Fruit fly (Drosophila melanogaster) whole organism, prepupa: Measurements from ENCODE around the gene Pdfr.
A peak's percentile ranks its signal among the peaks of the same experiment; 100 is the strongest.

Experiments used
- Blimp-1 ChIP-seq: fragments of 200-800 bp; sonication (Bioruptor generic); optimal IDR thresholded peaks from 3 replicates; lab custom pipeline; 2017; ENCODE audit warnings: missing biosample characterization, missing genetic modification characterization, mild to moderate bottlenecking, moderate library complexity, missing genetic modification reagents
- CG10631 ChIP-seq: fragments of 200-800 bp; sonication (Bioruptor generic); optimal IDR thresholded peaks from 2 replicates; lab custom pipeline; 2016; ENCODE audit warnings: missing biosample characterization, missing genetic modification characterization
- CG11294 ChIP-seq: fragments of 200-800 bp; sonication (Bioruptor generic); IDR thresholded peaks from 2 replicates; pipeline ENCODE4 v1.3.6; 2022; ENCODE audit warnings: missing biosample characterization, missing genetic modification characterization
- CG11902 ChIP-seq: fragments of 200-800 bp; sonication (Bioruptor generic); optimal IDR thresholded peaks from 3 replicates; lab custom pipeline; 2016; ENCODE audit warnings: missing biosample characterization, missing genetic modification characterization
- CG15336 ChIP-seq: fragments of 200-800 bp; sonication (Bioruptor generic); IDR thresholded peaks from 2 replicates; pipeline ENCODE4 v1.3.6; 2022; ENCODE audit warnings: missing biosample characterization, missing genetic modification characterization
- CG32006 ChIP-seq: fragments of 200-800 bp; sonication (Bioruptor generic); optimal IDR thresholded peaks from 3 replicates; lab custom pipeline; 2017; ENCODE audit warnings: missing biosample characterization, mild to moderate bottlenecking, missing genetic modification characterization
- CG4318 ChIP-seq: fragments of 200-800 bp; sonication (Bioruptor generic); optimal IDR thresholded peaks from 3 replicates; lab custom pipeline; 2017; ENCODE audit warnings: missing biosample characterization, mild to moderate bottlenecking, missing genetic modification characterization
- CG6163 ChIP-seq: fragments of 200-800 bp; sonication (Bioruptor generic); IDR thresholded peaks from 3 replicates; pipeline ENCODE4 v1.3.6; 2022; ENCODE audit warnings: missing biosample characterization, missing genetic modification characterization
- CG6276 ChIP-seq: fragments of 200-800 bp; sonication (Bioruptor generic); optimal IDR thresholded peaks from 2 replicates; lab custom pipeline; 2017; ENCODE audit warnings: missing biosample characterization, mild to moderate bottlenecking, missing genetic modification characterization
- CG6792 ChIP-seq: fragments of 200-800 bp; sonication (Bioruptor generic); optimal IDR thresholded peaks from 3 replicates; lab custom pipeline; 2016; ENCODE audit warnings: missing biosample characterization, missing genetic modification characterization
- CG6808 ChIP-seq: fragments of 200-800 bp; sonication (Bioruptor generic); optimal IDR thresholded peaks from 3 replicates; lab custom pipeline; 2017; ENCODE audit warnings: missing biosample characterization, missing genetic modification characterization, mild to moderate bottlenecking, moderate library complexity, missing genetic modification reagents
- CG8119 ChIP-seq: fragments of 200-800 bp; sonication (Bioruptor generic); IDR thresholded peaks from 3 replicates; pipeline ENCODE4 v1.3.6; 2022; ENCODE audit warnings: missing biosample characterization, missing genetic modification characterization
- CG9139 ChIP-seq: fragments of 200-800 bp; sonication (Bioruptor generic); optimal IDR thresholded peaks from 3 replicates; lab custom pipeline; 2017; ENCODE audit warnings: missing biosample characterization, mild to moderate bottlenecking, missing genetic modification characterization
- Eip78C ChIP-seq: fragments of 200-800 bp; sonication (Bioruptor generic); peaks from one replicate; lab custom pipeline; 2016; ENCODE audit warnings: missing biosample characterization, missing genetic modification characterization
- Eip93F ChIP-seq: fragments of 200-800 bp; sonication (Bioruptor generic); optimal IDR thresholded peaks from 2 replicates; lab custom pipeline; 2016; ENCODE audit warnings: missing biosample characterization, mild to moderate bottlenecking, missing genetic modification characterization
- Ets21C ChIP-seq: fragments of 200-800 bp; sonication (Bioruptor generic); optimal IDR thresholded peaks from 3 replicates; lab custom pipeline; 2016; ENCODE audit warnings: missing biosample characterization, missing genetic modification characterization
- Gug ChIP-seq: fragments of 200-800 bp; sonication (Bioruptor generic); IDR thresholded peaks from 2 replicates; pipeline ENCODE4 v1.3.6; 2022; ENCODE audit warnings: missing biosample characterization, missing genetic modification characterization
- Hr38 ChIP-seq: sonication (Bioruptor generic); optimal IDR thresholded peaks from 2 replicates; lab custom pipeline; 2016; ENCODE audit warnings: missing biosample characterization, missing genetic modification characterization
- Hr4 ChIP-seq: fragments of 200-800 bp; sonication (Bioruptor generic); optimal IDR thresholded peaks from 3 replicates; lab custom pipeline; 2016; ENCODE audit warnings: missing biosample characterization, missing genetic modification characterization
- Lpt ChIP-seq: fragments of 200-800 bp; sonication (Bioruptor generic); optimal IDR thresholded peaks from 3 replicates; lab custom pipeline; 2016; ENCODE audit warnings: missing biosample characterization, missing genetic modification characterization
- Met ChIP-seq: fragments of 200-800 bp; sonication (Bioruptor generic); optimal IDR thresholded peaks from 3 replicates; lab custom pipeline; 2016; ENCODE audit warnings: missing biosample characterization, missing genetic modification characterization
- OdsH ChIP-seq: fragments of 200-800 bp; sonication (Bioruptor generic); optimal IDR thresholded peaks from 3 replicates; lab custom pipeline; 2016; ENCODE audit warnings: missing biosample characterization, missing genetic modification characterization
- Smox ChIP-seq: fragments of 200-800 bp; sonication (Bioruptor generic); optimal IDR thresholded peaks from 3 replicates; lab custom pipeline; 2016; ENCODE audit warnings: missing biosample characterization, missing genetic modification characterization
- Sox102F ChIP-seq: fragments of 200-800 bp; sonication (Bioruptor generic); optimal IDR thresholded peaks from 2 replicates; lab custom pipeline; 2016; ENCODE audit warnings: missing biosample characterization, mild to moderate bottlenecking, missing genetic modification characterization
- Sox14 ChIP-seq: fragments of 200-800 bp; sonication (Bioruptor generic); optimal IDR thresholded peaks from 3 replicates; lab custom pipeline; 2016; ENCODE audit warnings: missing biosample characterization, missing genetic modification characterization
- Sox15 ChIP-seq: fragments of 200-800 bp; sonication (Bioruptor generic); optimal IDR thresholded peaks from 3 replicates; lab custom pipeline; 2016; ENCODE audit warnings: missing biosample characterization, missing genetic modification characterization
- acj6 ChIP-seq: fragments of 200-800 bp; sonication (Bioruptor generic); optimal IDR thresholded peaks from 3 replicates; lab custom pipeline; 2016; ENCODE audit warnings: missing biosample characterization, missing genetic modification characterization
- dac ChIP-seq: fragments of 200-800 bp; sonication (Bioruptor generic); optimal IDR thresholded peaks from 2 replicates; lab custom pipeline; 2017; ENCODE audit warnings: missing biosample characterization, mild to moderate bottlenecking, missing genetic modification characterization
- eg ChIP-seq: fragments of 200-800 bp; sonication (Bioruptor generic); IDR thresholded peaks from 3 replicates; pipeline ENCODE4 v1.3.6; 2022; ENCODE audit warnings: missing biosample characterization, missing genetic modification characterization
- esn ChIP-seq: fragments of 200-800 bp; sonication (Bioruptor generic); optimal IDR thresholded peaks from 2 replicates; lab custom pipeline; 2016; ENCODE audit warnings: missing biosample characterization, mild to moderate bottlenecking, missing genetic modification characterization, moderate library complexity
- fd59A ChIP-seq: fragments of 200-800 bp; sonication (Bioruptor generic); optimal IDR thresholded peaks from 2 replicates; lab custom pipeline; 2017; ENCODE audit warnings: missing biosample characterization, mild to moderate bottlenecking, missing genetic modification characterization, missing genetic modification reagents
- fd85E ChIP-seq: fragments of 200-800 bp; sonication (Bioruptor generic); optimal IDR thresholded peaks from 3 replicates; lab custom pipeline; 2016; ENCODE audit warnings: missing biosample characterization, missing genetic modification characterization
- fkh ChIP-seq: fragments of 200-800 bp; sonication (Bioruptor generic); optimal IDR thresholded peaks from 3 replicates; lab custom pipeline; 2017; ENCODE audit warnings: missing biosample characterization, mild to moderate bottlenecking, missing genetic modification characterization, moderate library complexity
- lz ChIP-seq: fragments of 200-800 bp; sonication (Bioruptor generic); optimal IDR thresholded peaks from 3 replicates; lab custom pipeline; 2016; ENCODE audit warnings: missing biosample characterization, missing genetic modification characterization
- pdm3 ChIP-seq: fragments of 200-800 bp; sonication (Bioruptor generic); optimal IDR thresholded peaks from 3 replicates; lab custom pipeline; 2016; ENCODE audit warnings: missing biosample characterization, missing genetic modification characterization
- svp ChIP-seq: fragments of 200-800 bp; sonication (Bioruptor generic); peaks from one replicate; lab custom pipeline; 2016; ENCODE audit warnings: missing biosample characterization, missing genetic modification characterization
- topi ChIP-seq: fragments of 200-800 bp; sonication (Bioruptor generic); optimal IDR thresholded peaks from 3 replicates; lab custom pipeline; 2016; ENCODE audit warnings: missing biosample characterization, missing genetic modification characterization

Pdfr gene

dm6 chrX:2508880-2509279, 43.1 kb upstream of the Pdfr start:
- TF ChIP-seq Hr4 (GFP tag; lab: Kevin White, UChicago) (peak; percentile 4), CG8119 (GFP tag; lab: Robert Waterston, UW) (peak; percentile 43; the same call in 2 of the 3 replicates), CG6808 (GFP tag; lab: Kevin White, UChicago) (no peak), Gug (peak; percentile 50; the same call in 1 of the 2 replicates), eg (GFP tag; lab: Robert Waterston, UW) (peak; percentile 76), CG6163 (GFP tag; lab: Robert Waterston, UW) (peak; percentile 48; the same call in 1 of the 3 replicates), Eip78C (GFP tag; lab: Kevin White, UChicago) (peak; percentile 60), Lpt (GFP tag; lab: Kevin White, UChicago) (peak; percentile 3), CG11294 (GFP tag; lab: Robert Waterston, UW) (peak; percentile 47), Sox14 (GFP tag; lab: Kevin White, UChicago) (no peak), CG32006 (peak; percentile 49), acj6 (GFP tag; lab: Kevin White, UChicago) (peak; percentile 3), CG6276 (GFP tag; lab: Kevin White, UChicago) (peak; percentile 22), Smox (GFP tag; lab: Kevin White, UChicago) (no peak), CG10631 (no peak), pdm3 (GFP tag; lab: Kevin White, UChicago) (peak; percentile 11), dac (GFP tag; lab: Kevin White, UChicago) (no peak), CG15336 (GFP tag; lab: Robert Waterston, UW) (peak; percentile 40; the same call in 1 of the 2 replicates)

dm6 chrX:2511292-2511808, 40.7 kb upstream of the Pdfr start:
- no peak for TF ChIP-seq fd59A (GFP tag; lab: Kevin White, UChicago)
- TF ChIP-seq svp: no peak
- TF ChIP-seq esn: no peak
- no peak for TF ChIP-seq Eip78C (GFP tag; lab: Kevin White, UChicago)
- TF ChIP-seq CG11902 (GFP tag; lab: Kevin White, UChicago): no peak
- no peak for TF ChIP-seq CG6792
- TF ChIP-seq Hr38 (GFP tag; lab: Kevin White, UChicago): no peak
- TF ChIP-seq Met (GFP tag; lab: Kevin White, UChicago): no peak
- TF ChIP-seq Sox102F (GFP tag; lab: Kevin White, UChicago): no peak
- TF ChIP-seq eg (GFP tag; lab: Robert Waterston, UW): no peak
- TF ChIP-seq CG10631: no peak
- TF ChIP-seq Blimp-1 (GFP tag; lab: Kevin White, UChicago): no peak
- TF ChIP-seq Eip93F (GFP tag; lab: Kevin White, UChicago): no peak
- TF ChIP-seq fd85E (GFP tag; lab: Kevin White, UChicago): no peak
- TF ChIP-seq CG4318 (GFP tag; lab: Kevin White, UChicago): no peak
- no peak for TF ChIP-seq topi (GFP tag; lab: Kevin White, UChicago)

dm6 chrX:2516199-2516598, 35.8 kb upstream of the Pdfr start:
- TF ChIP-seq CG10631: no peak
- no peak for TF ChIP-seq CG15336 (GFP tag; lab: Robert Waterston, UW)
- TF ChIP-seq Lpt (GFP tag; lab: Kevin White, UChicago): no peak
- no peak for TF ChIP-seq CG6276 (GFP tag; lab: Kevin White, UChicago)
- TF ChIP-seq Smox (GFP tag; lab: Kevin White, UChicago): no peak
- no peak for TF ChIP-seq Ets21C
- TF ChIP-seq fkh: no peak
- no peak for TF ChIP-seq OdsH (GFP tag; lab: Kevin White, UChicago)
- no peak for TF ChIP-seq lz
- no peak for TF ChIP-seq pdm3 (GFP tag; lab: Kevin White, UChicago)
- no peak for TF ChIP-seq Sox15 (GFP tag; lab: Kevin White, UChicago)
- no peak for TF ChIP-seq svp
- no peak for TF ChIP-seq CG11902 (GFP tag; lab: Kevin White, UChicago)
- no peak for TF ChIP-seq CG9139 (GFP tag; lab: Kevin White, UChicago)
